Worm (Caenorhabditis elegans): Measurements from ENCODE around the gene F13D12.10.

- TF ChIP-seq daf-19 (GFP tag; conservative IDR thresholded peaks at IDR 0.05) (no peak), lin-15B (tag; optimal IDR thresholded peaks at IDR 0.05) (no peak), ceh-20 (GFP tag; IDR thresholded peaks at IDR 0.05) (no peak), nhr-28 (tag; optimal IDR thresholded peaks at IDR 0.05) (no peak), nhr-76 (tag; optimal IDR thresholded peaks at IDR 0.05) (no peak), hlh-30 (tag; optimal IDR thresholded peaks at IDR 0.05; ENCODE audit: insufficient read depth) (no peak), pha-4 (GFP tag; IDR thresholded peaks at IDR 0.05) (no peak), pha-4 (tag; optimal IDR thresholded peaks at IDR 0.05) (no peak), R02D3.7 (tag; optimal IDR thresholded peaks at IDR 0.05) (no peak), T20F7.1 (GFP tag; optimal IDR thresholded peaks at IDR 0.05) (no peak), Y48G9A.11 (GFP tag; IDR thresholded peaks at IDR 0.05) (no peak), fos-1 (tag; optimal IDR thresholded peaks at IDR 0.05) (no peak)
These were observed 12.0 kb downstream of the F13D12.10 start for ce11 chrII:11725615-11726014.
